Worm (Caenorhabditis elegans) whole organism, young adult: ENCODE measurements around the gene fbxb-117.

ENCODE experiments used
- C06A6.2 ChIP-seq: fragments of 200-800 bp; sonication (Bioruptor generic); conservative IDR thresholded peaks from 2 replicates; pipeline ENCODE4 v1.3.6; 2022; ENCODE audit warnings: missing genetic modification characterization, missing compliant biosample characterization
- F10E7.11 ChIP-seq: sonication (generic microtip); optimal IDR thresholded peaks from 2 replicates; lab custom pipeline; 2017; ENCODE audit warnings: mild to moderate bottlenecking, missing genetic modification characterization, moderate library complexity, missing compliant biosample characterization
- F23B12.7 ChIP-seq: sonication (generic microtip); optimal IDR thresholded peaks from 2 replicates; lab custom pipeline; 2017; ENCODE audit warnings: missing genetic modification characterization, mild to moderate bottlenecking, missing compliant biosample characterization, antibody characterized with exemption, moderate library complexity; ENCODE audit not compliant: insufficient read depth
- F55B11.4 ChIP-seq: sonication (generic microtip); optimal IDR thresholded peaks from 2 replicates; lab custom pipeline; 2016; ENCODE audit warnings: missing compliant biosample characterization, missing genetic modification characterization, borderline replicate concordance; ENCODE audit not compliant: insufficient read depth
- K12H6.12 ChIP-seq: fragments of 200-800 bp; sonication (Bioruptor generic); optimal IDR thresholded peaks from 2 replicates; lab custom pipeline; 2018; ENCODE audit warnings: mild to moderate bottlenecking, missing genetic modification characterization, missing compliant biosample characterization
- Y53F4B.3 ChIP-seq: fragments of 200-800 bp; sonication (Bioruptor generic); IDR thresholded peaks from 2 replicates; pipeline ENCODE4 v1.3.6; 2022; ENCODE audit warnings: missing genetic modification reagents, missing genetic modification characterization, missing compliant biosample characterization
- Y53G8AR.9 ChIP-seq: fragments of 200-800 bp; sonication (Bioruptor generic); conservative IDR thresholded peaks from 2 replicates; pipeline ENCODE4 v1.3.6; 2022; ENCODE audit warnings: missing genetic modification reagents, missing genetic modification characterization, missing compliant biosample characterization
- aptf-2 ChIP-seq: fragments of 200-800 bp; sonication (Bioruptor generic); conservative IDR thresholded peaks from 2 replicates; pipeline ENCODE4 v1.3.6; 2022; ENCODE audit warnings: missing genetic modification reagents, missing genetic modification characterization, missing compliant biosample characterization
- aptf-3 ChIP-seq: fragments of 200-800 bp; sonication (Bioruptor generic); IDR thresholded peaks from 2 replicates; pipeline ENCODE4 v1.3.6; 2022; ENCODE audit warnings: missing genetic modification characterization, missing compliant biosample characterization
- athp-1 ChIP-seq: sonication (generic microtip); optimal IDR thresholded peaks from 2 replicates; lab custom pipeline; 2017; ENCODE audit warnings: mild to moderate bottlenecking, missing genetic modification characterization, missing compliant biosample characterization
- attf-3 ChIP-seq: fragments of 200-800 bp; sonication (Bioruptor generic); conservative IDR thresholded peaks from 2 replicates; pipeline ENCODE4 v1.3.6; 2022; ENCODE audit warnings: missing genetic modification reagents, missing genetic modification characterization, missing compliant biosample characterization
- attf-5 ChIP-seq: fragments of 200-800 bp; sonication (Bioruptor generic); optimal IDR thresholded peaks from 2 replicates; lab custom pipeline; 2018; ENCODE audit warnings: mild to moderate bottlenecking, missing genetic modification characterization, missing compliant biosample characterization
- bed-1 ChIP-seq: fragments of 200-800 bp; sonication (Bioruptor generic); IDR thresholded peaks from 2 replicates; pipeline ENCODE4 v1.3.6; 2022; ENCODE audit warnings: missing genetic modification reagents, missing genetic modification characterization, missing compliant biosample characterization
- bed-2 ChIP-seq: fragments of 200-800 bp; sonication (Bioruptor generic); IDR thresholded peaks from 2 replicates; pipeline ENCODE4 v1.3.6; 2022; ENCODE audit warnings: missing genetic modification reagents, missing genetic modification characterization, missing compliant biosample characterization
- cebp-2 ChIP-seq: fragments of 200-800 bp; sonication (Bioruptor generic); IDR thresholded peaks from 2 replicates; pipeline ENCODE4 v1.3.6; 2022; ENCODE audit warnings: missing genetic modification characterization, missing compliant biosample characterization
- ceh-100 ChIP-seq: fragments of 200-800 bp; sonication (Bioruptor generic); IDR thresholded peaks from 2 replicates; pipeline ENCODE4 v1.3.6; 2022; ENCODE audit warnings: missing genetic modification reagents, missing genetic modification characterization, missing compliant biosample characterization
- ceh-58 ChIP-seq: fragments of 200-800 bp; sonication (Bioruptor generic); IDR thresholded peaks from 2 replicates; pipeline ENCODE4 v1.3.6; 2022; ENCODE audit warnings: missing genetic modification characterization, missing compliant biosample characterization
- chd-7 ChIP-seq: sonication (generic microtip); optimal IDR thresholded peaks from 2 replicates; lab custom pipeline; 2016; ENCODE audit warnings: mild to moderate bottlenecking, missing genetic modification characterization, moderate library complexity, missing compliant biosample characterization
- dox-1 ChIP-seq: fragments of 200-800 bp; sonication (Bioruptor generic); IDR thresholded peaks from 2 replicates; pipeline ENCODE4 v1.3.6; 2022; ENCODE audit warnings: missing genetic modification reagents, missing genetic modification characterization, missing compliant biosample characterization
- dpff-1 ChIP-seq: sonication (generic microtip); optimal IDR thresholded peaks from 2 replicates; lab custom pipeline; 2017; ENCODE audit warnings: mild to moderate bottlenecking, missing genetic modification characterization, missing compliant biosample characterization
- hmg-1.2 ChIP-seq: fragments of 200-800 bp; sonication (Bioruptor generic); IDR thresholded peaks from 2 replicates; pipeline ENCODE4 v1.3.6; 2022; ENCODE audit warnings: missing genetic modification reagents, missing genetic modification characterization, missing compliant biosample characterization
- hrde-1 ChIP-seq: sonication (generic microtip); optimal IDR thresholded peaks from 2 replicates; lab custom pipeline; 2016; ENCODE audit warnings: missing genetic modification characterization, mild to moderate bottlenecking, missing compliant biosample characterization, moderate library complexity, missing genotype, missing genetic modification reagents, borderline replicate concordance
- lag-1 ChIP-seq: fragments of 200-800 bp; sonication (Bioruptor generic); IDR thresholded peaks from 2 replicates; pipeline ENCODE4 v1.3.6; 2022; ENCODE audit warnings: missing genetic modification reagents, missing genetic modification characterization, missing compliant biosample characterization
- let-526 ChIP-seq: fragments of 200-800 bp; sonication (Bioruptor generic); IDR thresholded peaks from 2 replicates; pipeline ENCODE4 v1.3.6; 2022; ENCODE audit warnings: missing genetic modification reagents, missing genetic modification characterization, missing compliant biosample characterization
- lin-35 ChIP-seq, 3 experiments: fragments of 150-350 bp in 2 of 3; sonication (generic microtip) in 1 of 3; optimal IDR thresholded peaks; 2 replicates each; lab custom pipeline; 2014 to 2018; ENCODE audit warnings: missing biosample characterization in 3 of 3, missing genetic modification characterization in 3 of 3, missing genetic modification reagents in 3 of 3
- lin-54 ChIP-seq: fragments of 200-800 bp; sonication (Bioruptor generic); optimal IDR thresholded peaks from 2 replicates; lab custom pipeline; 2018; ENCODE audit warnings: mild to moderate bottlenecking, missing genetic modification characterization, missing compliant biosample characterization
- lir-1 ChIP-seq: fragments of 200-800 bp; sonication (Bioruptor generic); conservative IDR thresholded peaks from 2 replicates; pipeline ENCODE4 v1.3.6; 2022; ENCODE audit warnings: missing genetic modification reagents, missing genetic modification characterization, missing compliant biosample characterization
- madf-10 ChIP-seq: sonication (generic microtip); optimal IDR thresholded peaks from 2 replicates; lab custom pipeline; 2016; ENCODE audit warnings: mild to moderate bottlenecking, missing genetic modification characterization, missing compliant biosample characterization
- madf-3 ChIP-seq: fragments of 200-800 bp; sonication (Bioruptor generic); IDR thresholded peaks from 2 replicates; pipeline ENCODE4 v1.3.6; 2022; ENCODE audit warnings: missing genetic modification reagents, missing genetic modification characterization, missing compliant biosample characterization
- nfya-1 ChIP-seq: sonication (generic microtip); optimal IDR thresholded peaks from 2 replicates; lab custom pipeline; 2017; ENCODE audit warnings: antibody characterized with exemption, missing compliant biosample characterization, missing genetic modification characterization, borderline replicate concordance; ENCODE audit not compliant: insufficient read depth
- nhr-80 ChIP-seq: sonication (generic microtip); optimal IDR thresholded peaks from 2 replicates; lab custom pipeline; 2016; ENCODE audit warnings: missing genetic modification characterization, missing compliant biosample characterization
- pbrm-1 ChIP-seq: fragments of 200-800 bp; sonication (Bioruptor generic); IDR thresholded peaks from 2 replicates; pipeline ENCODE4 v1.3.6; 2022; ENCODE audit warnings: missing genetic modification reagents, missing genetic modification characterization, missing compliant biosample characterization
- rec-8 ChIP-seq, 2 experiments: sonication (generic microtip); optimal IDR thresholded peaks; 2 replicates each; lab custom pipeline; 2016; ENCODE audit warnings: mild to moderate bottlenecking in 2 of 2, missing genetic modification characterization in 2 of 2, missing genetic modification reagents in 2 of 2, missing genotype in 2 of 2, missing biosample characterization in 1 of 2, missing compliant biosample characterization in 1 of 2, moderate library complexity in 1 of 2
- repo-1 ChIP-seq: sonication (generic microtip); optimal IDR thresholded peaks from 2 replicates; lab custom pipeline; 2017; ENCODE audit warnings: mild to moderate bottlenecking, missing genetic modification characterization, missing compliant biosample characterization
- rpc-1 ChIP-seq, 2 experiments: fragments of 150-350 bp in 1 of 2; sonication (generic microtip) in 1 of 2; optimal IDR thresholded peaks; 2 replicates each; lab custom pipeline; 2014 to 2018; ENCODE audit warnings: missing biosample characterization in 1 of 2, missing genetic modification characterization in 1 of 2, missing genetic modification reagents in 1 of 2, missing genotype in 1 of 2
- unc-130 ChIP-seq: sonication (generic microtip); optimal IDR thresholded peaks from 2 replicates; lab custom pipeline; 2016; ENCODE audit warnings: missing genetic modification reagents, missing genetic modification characterization, missing compliant biosample characterization
- ztf-18 ChIP-seq: sonication (generic microtip); optimal IDR thresholded peaks from 2 replicates; lab custom pipeline; 2016; ENCODE audit warnings: missing genotype, mild to moderate bottlenecking, missing genetic modification characterization, missing compliant biosample characterization
- ztf-3 ChIP-seq: fragments of 200-800 bp; sonication (Bioruptor generic); optimal IDR thresholded peaks from 2 replicates; lab custom pipeline; 2018; ENCODE audit warnings: mild to moderate bottlenecking, missing genetic modification characterization, missing compliant biosample characterization

The fbxb-117 gene

ce11 chrV:19279888-19280287, 2.5 kb upstream of the fbxb-117 start, which contains the start of gene F21D9.8:
F21D9.8 (minus strand) TSS chrV:19279988.
- TF ChIP-seq bed-1 (GFP tag; lab: Robert Waterston, UW) (no peak), ceh-58 (GFP tag; lab: Robert Waterston, UW) (no peak), attf-5 (GFP tag; lab: Kevin White, UChicago) (no peak), F10E7.11 (no peak), Y53G8AR.9 (GFP tag; lab: Robert Waterston, UW) (no peak), aptf-2 (no peak), Y53F4B.3 (GFP tag; lab: Robert Waterston, UW) (no peak), repo-1 (tag; lab: Kevin White, UChicago) (no peak), dpff-1 (tag; lab: Kevin White, UChicago) (no peak), ztf-3 (GFP tag; lab: Kevin White, UChicago) (no peak), chd-7 (tag; lab: Kevin White, UChicago) (no peak), nfya-1 (tag; lab: Kevin White, UChicago) (no peak), unc-130 (GFP tag; lab: Kevin White, UChicago) (no peak), hmg-1.2 (GFP tag; lab: Robert Waterston, UW) (no peak), madf-3 (no peak), attf-3 (no peak), madf-10 (tag; lab: Kevin White, UChicago) (no peak)

ce11 chrV:19285921-19286320, 3.5 kb downstream of the fbxb-117 start:
- TF ChIP-seq cebp-2 (GFP tag; lab: Robert Waterston, UW) (no peak), bed-2 (GFP tag; lab: Robert Waterston, UW) (no peak), ztf-18 (tag; lab: Kevin White, UChicago) (no peak), rec-8 (tag; optimal IDR thresholded peaks at IDR 0.05; lab: Kevin White, UChicago) (no peak), lin-35 (GFP tag; optimal IDR thresholded peaks at IDR 0.05; lab: Kevin White, UChicago) (no peak), pbrm-1 (GFP tag; lab: Robert Waterston, UW) (no peak)

ce11 chrV:19288073-19288805, 5.8 kb downstream of the fbxb-117 start, which contains the start of the genes F55C9.3 and fbxb-57:
F55C9.3 (minus strand) TSS chrV:19288173.
fbxb-57 (plus strand) TSS chrV:19288755.
- no peak for TF ChIP-seq aptf-3
- TF ChIP-seq unc-130 (GFP tag; lab: Kevin White, UChicago) = no peak
- no peak for TF ChIP-seq lag-1 (GFP tag; lab: Robert Waterston, UW)
- no peak for TF ChIP-seq dox-1 (GFP tag; lab: Robert Waterston, UW)
- TF ChIP-seq athp-1 (tag; lab: Kevin White, UChicago) = no peak
- TF ChIP-seq let-526 (GFP tag; lab: Robert Waterston, UW) = no peak
- TF ChIP-seq lir-1 (GFP tag; lab: Robert Waterston, UW) = no peak
- TF ChIP-seq K12H6.12 (tag; lab: Kevin White, UChicago) = no peak
- no peak for TF ChIP-seq lin-54 (GFP tag; lab: Kevin White, UChicago)
- TF ChIP-seq F23B12.7 (tag; lab: Kevin White, UChicago) = no peak
- TF ChIP-seq C06A6.2 = no peak
- no peak for TF ChIP-seq nhr-80 (tag; lab: Kevin White, UChicago)
- no peak for TF ChIP-seq lin-35 (GFP tag; optimal IDR thresholded peaks at IDR 0.05; lab: Kevin White, UChicago)
- TF ChIP-seq ztf-3 (GFP tag; lab: Kevin White, UChicago) = no peak
- no peak for TF ChIP-seq rpc-1 (optimal IDR thresholded peaks at IDR 0.05; lab: Kevin White, UChicago)
- TF ChIP-seq rpc-1 (tag; optimal IDR thresholded peaks at IDR 0.05; lab: Kevin White, UChicago) = no peak
- TF ChIP-seq hrde-1 (tag; lab: Kevin White, UChicago) = no peak
- TF ChIP-seq madf-10 (tag; lab: Kevin White, UChicago) = no peak
- no peak for TF ChIP-seq ceh-100
- no peak for TF ChIP-seq F55B11.4 (tag; lab: Kevin White, UChicago)
- TF ChIP-seq, all 124 proteins: peak for 0
